Worm (Caenorhabditis elegans) whole organism, L4/young adult: Measurements from ENCODE around the gene pie-1.

ENCODE experiments used
- W03F9.2 ChIP-seq: fragments of 150-350 bp; optimal IDR thresholded peaks from 2 replicates; lab custom pipeline; 2014; ENCODE audit warnings: missing biosample characterization, missing genetic modification characterization
- dao-5 ChIP-seq: sonication (generic microtip); optimal IDR thresholded peaks from 2 replicates; lab custom pipeline; 2016; ENCODE audit warnings: missing genotype, missing genetic modification characterization, moderate library complexity, missing compliant biosample characterization
- him-1 ChIP-seq: sonication (generic microtip); optimal IDR thresholded peaks from 2 replicates; lab custom pipeline; 2016; ENCODE audit warnings: missing genotype, missing genetic modification reagents, missing genetic modification characterization, missing compliant biosample characterization

DNA sequence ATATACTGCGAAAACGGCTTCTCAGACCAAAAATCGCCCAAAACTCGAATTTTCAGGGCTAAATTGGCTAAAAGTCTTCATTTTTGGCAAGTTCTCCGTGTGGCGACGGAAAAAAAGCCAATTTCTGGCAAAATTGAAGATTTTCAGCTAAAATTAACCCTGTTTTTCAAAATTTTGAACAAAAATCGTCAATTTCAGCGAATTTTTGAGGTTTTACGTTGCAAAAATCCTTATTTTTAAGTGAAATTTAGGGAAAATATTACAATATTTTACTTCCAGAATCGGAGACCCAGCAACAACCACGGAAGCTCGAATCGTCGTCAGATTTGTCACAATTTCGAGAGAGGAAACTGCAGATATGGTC is 1.6 kb downstream of the pie-1 start:
- no peak for TF ChIP-seq him-1
- no peak for TF ChIP-seq W03F9.2 (tag; lab: Kevin White, UChicago)
- TF ChIP-seq dao-5 (tag; lab: Kevin White, UChicago), result no peak
